Worm (Caenorhabditis elegans) whole organism, L3 larva: ENCODE data around the gene nhr-173.

Experiments
- R02D3.7 ChIP-seq: fragments of 150-350 bp; optimal IDR thresholded peaks from 2 replicates; lab custom pipeline; 2014; ENCODE audit warnings: missing biosample characterization, missing genetic modification characterization
- ZK546.5 ChIP-seq: sonication (generic microtip); optimal IDR thresholded peaks from 2 replicates; lab custom pipeline; 2017; ENCODE audit warnings: missing biosample characterization, missing genetic modification characterization
- aly-2 ChIP-seq: fragments of 150-350 bp; optimal IDR thresholded peaks from 2 replicates; lab custom pipeline; 2014; ENCODE audit warnings: missing biosample characterization, missing genetic modification characterization
- ceh-82 ChIP-seq: fragments of 150-350 bp; optimal IDR thresholded peaks from 2 replicates; lab custom pipeline; 2014; ENCODE audit warnings: missing biosample characterization, missing genetic modification characterization
- daf-12 ChIP-seq: fragments of 150-350 bp; optimal IDR thresholded peaks from 2 replicates; lab custom pipeline; 2014; ENCODE audit warnings: missing biosample characterization, missing genetic modification reagents, missing genetic modification characterization
- egl-27 ChIP-seq: sonication (generic microtip); optimal IDR thresholded peaks from 4 replicates; lab custom pipeline; 2017; ENCODE audit warnings: missing biosample characterization, missing genetic modification reagents, missing genetic modification characterization
- egl-5 ChIP-seq: fragments of 150-350 bp; optimal IDR thresholded peaks from 2 replicates; lab custom pipeline; 2017; ENCODE audit warnings: missing biosample characterization, missing genetic modification reagents, missing genetic modification characterization, inconsistent platforms
- elt-1 ChIP-seq: fragments of 150-350 bp; optimal IDR thresholded peaks from 2 replicates; lab custom pipeline; 2014; ENCODE audit warnings: missing biosample characterization, missing genetic modification characterization
- elt-2 ChIP-seq: sonication (generic microtip); optimal IDR thresholded peaks from 2 replicates; lab custom pipeline; 2016; ENCODE audit warnings: missing genetic modification reagents, mild to moderate bottlenecking, missing genetic modification characterization, missing compliant biosample characterization
- fkh-10 ChIP-seq: sonication (generic microtip); optimal IDR thresholded peaks from 2 replicates; lab custom pipeline; 2017; ENCODE audit warnings: missing biosample characterization, missing genetic modification reagents, missing genetic modification characterization
- jun-1 ChIP-seq: fragments of 150-350 bp; optimal IDR thresholded peaks from 2 replicates; lab custom pipeline; 2014; ENCODE audit warnings: missing biosample characterization, missing genetic modification reagents, missing genetic modification characterization
- lin-39 ChIP-seq: fragments of 150-350 bp; optimal IDR thresholded peaks from 2 replicates; lab custom pipeline; 2018; ENCODE audit warnings: missing biosample characterization, missing genetic modification reagents, missing genetic modification characterization
- mdl-1 ChIP-seq: fragments of 150-350 bp; optimal IDR thresholded peaks from 2 replicates; lab custom pipeline; 2014; ENCODE audit warnings: missing biosample characterization, missing genetic modification characterization
- mml-1 ChIP-seq: fragments of 150-350 bp; sonication (generic microtip); optimal IDR thresholded peaks from 3 replicates; lab custom pipeline; 2014; ENCODE audit warnings: missing biosample characterization, missing genetic modification characterization
- nfya-1 ChIP-seq: sonication (generic microtip); optimal IDR thresholded peaks from 2 replicates; lab custom pipeline; 2017; ENCODE audit warnings: missing genetic modification characterization, mild to moderate bottlenecking, missing compliant biosample characterization, antibody characterized with exemption, moderate library complexity; ENCODE audit not compliant: insufficient read depth
- nhr-11 ChIP-seq: fragments of 150-350 bp; optimal IDR thresholded peaks from 2 replicates; lab custom pipeline; 2014; ENCODE audit warnings: missing biosample characterization, missing genetic modification characterization
- nhr-12 ChIP-seq: fragments of 150-350 bp; optimal IDR thresholded peaks from 2 replicates; lab custom pipeline; 2014; ENCODE audit warnings: missing biosample characterization, missing genetic modification characterization
- nhr-237 ChIP-seq: fragments of 150-350 bp; optimal IDR thresholded peaks from 2 replicates; lab custom pipeline; 2014; ENCODE audit warnings: missing biosample characterization, missing genetic modification characterization
- nhr-67 ChIP-seq: fragments of 150-350 bp; optimal IDR thresholded peaks from 2 replicates; lab custom pipeline; 2014; ENCODE audit warnings: missing biosample characterization, missing genetic modification characterization
- nhr-76 ChIP-seq: fragments of 150-350 bp; sonication (generic microtip); optimal IDR thresholded peaks from 5 replicates; lab custom pipeline; 2014; ENCODE audit warnings: missing biosample characterization, missing genetic modification characterization
- nhr-77 ChIP-seq: fragments of 150-350 bp; optimal IDR thresholded peaks from 2 replicates; lab custom pipeline; 2014; ENCODE audit warnings: missing biosample characterization, missing genetic modification characterization
- pha-4 ChIP-seq: fragments of 150-350 bp; optimal IDR thresholded peaks from 2 replicates; lab custom pipeline; 2014; ENCODE audit warnings: missing biosample characterization, missing genetic modification reagents, missing genetic modification characterization
- pqm-1 ChIP-seq: fragments of 150-350 bp; optimal IDR thresholded peaks from 2 replicates; lab custom pipeline; 2017; ENCODE audit warnings: missing biosample characterization, missing genetic modification characterization, inconsistent platforms
- sea-2 ChIP-seq: fragments of 150-350 bp; sonication (generic microtip); optimal IDR thresholded peaks from 4 replicates; lab custom pipeline; 2014; ENCODE audit warnings: missing biosample characterization, missing genetic modification reagents, missing genetic modification characterization
- skn-1 ChIP-seq: fragments of 150-350 bp; optimal IDR thresholded peaks from 2 replicates; lab custom pipeline; 2014; ENCODE audit warnings: missing biosample characterization, missing genetic modification characterization
- tbx-2 ChIP-seq: sonication (generic microtip); optimal IDR thresholded peaks from 2 replicates; lab custom pipeline; 2016; ENCODE audit warnings: mild to moderate bottlenecking, missing genetic modification characterization, missing compliant biosample characterization
- unc-39 ChIP-seq: sonication (generic microtip); optimal IDR thresholded peaks from 4 replicates; lab custom pipeline; 2017; ENCODE audit warnings: missing biosample characterization, missing genetic modification characterization
- unc-62 ChIP-seq: fragments of 150-350 bp; sonication (generic microtip); optimal IDR thresholded peaks from 4 replicates; lab custom pipeline; 2014; ENCODE audit warnings: missing biosample characterization, missing genetic modification reagents, missing genetic modification characterization
- ztf-4 ChIP-seq: fragments of 150-350 bp; optimal IDR thresholded peaks from 2 replicates; lab custom pipeline; 2014; ENCODE audit warnings: missing biosample characterization, missing genetic modification characterization

nhr-173 gene

DNA sequence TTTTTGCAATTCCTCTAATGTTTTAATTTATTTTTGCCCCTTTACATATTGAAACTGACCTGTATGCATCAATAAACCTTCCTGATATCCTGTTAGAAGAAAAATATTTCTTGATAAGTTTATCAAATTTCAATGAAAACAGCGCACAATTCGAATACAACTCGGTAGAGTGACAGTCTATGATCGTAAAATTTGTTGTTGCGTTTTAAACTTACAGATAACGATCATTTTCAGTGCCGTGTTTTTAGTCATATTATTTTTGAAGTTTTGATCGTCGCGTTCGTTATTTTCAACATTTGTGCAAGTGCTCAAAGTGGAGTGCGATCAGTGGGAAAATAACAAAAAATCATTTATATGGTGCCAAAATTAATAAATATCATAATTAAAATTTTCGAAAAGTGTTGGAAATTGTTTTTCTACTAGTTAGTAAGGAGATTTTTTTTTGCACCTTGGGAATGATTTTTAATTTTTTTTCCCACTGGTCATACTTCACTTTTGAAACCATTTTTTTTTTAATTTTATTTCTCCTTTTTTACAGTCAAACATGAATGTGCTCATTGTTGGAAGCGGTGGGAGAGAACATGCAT is 19.1 kb downstream of the nhr-173 start, which contains the start of gene F38B6.4:
TSS of gene F38B6.4 (plus strand) at position 537 of the 587 bp plus-strand sequence.
- TF ChIP-seq fkh-10 (GFP tag; lab: Kevin White, UChicago) (no peak), mdl-1 (tag; lab: Kevin White, UChicago) (no peak), pha-4 (tag; lab: Kevin White, UChicago) (peak; percentile 4), pqm-1 (tag; lab: Kevin White, UChicago) (peak; percentile 55), elt-2 (tag; lab: Kevin White, UChicago) (peak; percentile 73), ztf-4 (tag; lab: Kevin White, UChicago) (no peak)

DNA sequence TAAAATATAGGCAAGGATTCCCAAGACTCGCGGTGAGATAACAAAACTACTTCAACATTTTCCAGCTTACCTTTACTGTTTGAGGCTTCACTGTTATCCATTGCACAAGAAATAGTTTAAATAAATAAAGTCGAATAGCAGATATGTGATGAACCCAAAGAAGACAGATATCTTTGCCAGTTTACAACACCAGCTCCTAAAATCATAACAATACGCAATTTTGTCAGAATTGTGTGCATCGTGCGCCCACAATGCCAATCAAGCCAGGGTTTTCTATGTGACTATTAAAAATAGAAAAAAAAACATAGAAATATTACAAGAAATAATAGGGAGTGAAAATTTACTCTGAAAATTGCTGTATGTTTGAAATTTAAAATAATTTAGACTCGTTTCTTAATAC is 27.4 kb downstream of the nhr-173 start, which contains the start of gene F38B6.8:
TSS of gene F38B6.8 (minus strand) at position 101 of the 400 bp plus-strand sequence.
- no peak for TF ChIP-seq elt-2 (tag; lab: Kevin White, UChicago)
- TF ChIP-seq nhr-237 (tag; lab: Kevin White, UChicago), result no peak
- TF ChIP-seq aly-2 (tag; lab: Kevin White, UChicago), result no peak

DNA sequence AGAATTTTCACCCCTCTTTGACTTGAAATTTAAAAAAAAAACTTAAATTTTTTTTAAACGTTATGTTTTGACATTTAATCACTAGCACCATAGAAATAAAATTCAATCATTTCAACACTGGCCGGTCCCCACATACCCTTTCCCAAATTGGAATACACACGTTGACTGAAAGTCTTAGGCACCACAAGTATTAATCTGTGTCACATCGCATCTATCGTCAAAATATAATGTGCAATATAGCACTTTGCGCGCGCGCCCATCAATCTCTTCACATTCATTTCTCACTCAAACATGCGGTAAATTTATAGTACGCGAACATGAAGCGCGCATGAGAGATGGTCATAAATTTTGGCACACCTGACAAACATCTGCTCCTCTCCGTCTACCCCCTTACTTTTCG is 32.0 kb downstream of the nhr-173 start:
- TF ChIP-seq mml-1 (no peak), mdl-1 (tag; lab: Kevin White, UChicago) (no peak), lin-39 (tag; lab: Kevin White, UChicago) (peak; percentile 52), unc-62 (GFP tag; lab: Kevin White, UChicago) (no peak), nfya-1 (tag; lab: Kevin White, UChicago) (no peak), ZK546.5 (tag; lab: Kevin White, UChicago) (no peak)

DNA sequence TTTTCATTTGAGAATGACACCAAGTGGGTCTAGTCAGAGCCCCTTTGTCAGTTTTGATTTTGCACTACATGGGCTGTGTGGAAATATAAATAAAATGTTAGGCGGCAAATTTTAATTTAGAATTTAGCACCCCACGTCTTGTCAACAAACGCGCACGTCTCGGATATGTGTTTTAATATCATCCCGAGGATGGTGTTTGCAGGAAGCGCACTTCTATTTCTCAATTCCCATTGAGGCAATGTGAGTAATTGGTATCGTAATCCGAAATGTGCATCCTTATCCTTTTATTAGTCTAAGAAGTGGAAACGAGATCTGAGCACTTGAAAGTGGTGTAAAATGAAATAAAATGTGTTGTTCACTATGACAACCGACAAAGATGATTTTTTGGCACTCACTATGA is 32.4 kb downstream of the nhr-173 start:
- TF ChIP-seq unc-39 (tag; lab: Kevin White, UChicago) (no peak), ceh-82 (tag; lab: Kevin White, UChicago) (no peak), aly-2 (tag; lab: Kevin White, UChicago) (no peak), nhr-67 (tag; lab: Kevin White, UChicago) (no peak), tbx-2 (tag; lab: Kevin White, UChicago) (no peak), egl-5 (tag; lab: Kevin White, UChicago) (no peak)
- TF ChIP-seq, all 47 proteins: peak for 0

DNA sequence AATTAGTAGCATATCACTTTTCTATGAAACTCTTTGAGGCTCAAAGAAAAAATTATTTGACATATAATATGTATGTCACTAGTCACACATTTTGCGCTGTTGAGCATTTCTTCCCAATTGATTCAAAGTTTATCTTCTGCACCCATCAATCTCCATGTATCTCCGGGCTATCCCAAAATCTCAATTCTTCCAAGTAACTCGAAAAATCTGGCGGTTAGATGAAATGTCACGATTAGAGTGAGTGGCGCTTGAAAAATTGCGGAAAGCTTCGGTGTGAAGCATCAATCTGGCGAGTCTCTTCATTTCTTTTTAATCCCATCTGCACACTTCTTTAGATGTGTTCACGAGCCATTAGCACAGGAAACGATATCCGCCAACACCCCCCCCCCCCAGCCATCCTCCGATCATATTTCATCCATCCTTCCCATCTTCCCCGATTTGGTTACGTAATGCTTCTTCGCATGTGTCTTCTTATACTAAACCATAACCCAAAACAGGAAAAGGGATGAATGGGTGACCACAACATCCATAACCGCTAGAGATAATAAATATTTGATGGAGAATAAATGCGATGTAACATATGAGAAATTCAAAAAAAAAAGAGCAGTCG is 33.7 kb downstream of the nhr-173 start:
- no peak for TF ChIP-seq nhr-11
- TF ChIP-seq skn-1 (tag; lab: Kevin White, UChicago), result no peak
- TF ChIP-seq ceh-82 (tag; lab: Kevin White, UChicago), result no peak
- TF ChIP-seq lin-39 (tag; lab: Kevin White, UChicago), result peak; percentile 20
- TF ChIP-seq unc-62 (GFP tag; lab: Kevin White, UChicago), result peak; percentile 32
- TF ChIP-seq aly-2 (tag; lab: Kevin White, UChicago), result no peak
- TF ChIP-seq ZK546.5 (tag; lab: Kevin White, UChicago), result no peak
- no peak for TF ChIP-seq nhr-76 (tag; lab: Kevin White, UChicago)
- TF ChIP-seq daf-12 (tag; lab: Kevin White, UChicago), result no peak
- no peak for TF ChIP-seq nhr-12
- no peak for TF ChIP-seq nhr-77
- TF ChIP-seq egl-27 (tag; lab: Kevin White, UChicago), result no peak
- no peak for TF ChIP-seq ztf-4 (tag; lab: Kevin White, UChicago)
- TF ChIP-seq tbx-2 (tag; lab: Kevin White, UChicago), result no peak
- peak; percentile 94 for TF ChIP-seq elt-1
- no peak for TF ChIP-seq elt-2 (tag; lab: Kevin White, UChicago)
- TF ChIP-seq sea-2 (GFP tag; lab: Kevin White, UChicago), result no peak
- TF ChIP-seq R02D3.7 (tag; lab: Kevin White, UChicago), result no peak

DNA sequence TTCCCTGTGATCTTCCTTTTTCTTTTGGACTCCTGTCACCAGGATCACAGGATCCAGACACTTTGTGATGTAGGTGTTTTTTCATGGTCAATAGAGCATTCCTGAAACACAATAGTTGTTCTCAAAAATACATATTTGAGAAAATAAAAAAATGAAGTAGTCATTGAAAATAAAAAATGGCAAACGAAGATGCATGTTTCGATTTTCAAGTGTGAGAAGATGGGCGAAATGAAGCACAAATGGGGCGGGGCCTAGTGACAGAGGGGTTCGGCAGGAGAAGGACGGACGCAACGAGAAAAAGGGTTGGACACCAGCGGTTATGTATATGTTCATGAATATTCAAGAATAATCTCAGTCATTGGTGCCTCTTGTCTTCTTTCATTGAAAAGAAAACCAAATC is 34.7 kb downstream of the nhr-173 start, which contains the start of gene F38B6.6:
TSS of gene F38B6.6 (minus strand) at position 101 of the 400 bp plus-strand sequence.
- TF ChIP-seq unc-62 (GFP tag; lab: Kevin White, UChicago) (no peak), ztf-4 (tag; lab: Kevin White, UChicago) (no peak), mdl-1 (tag; lab: Kevin White, UChicago) (no peak), jun-1 (tag; lab: Kevin White, UChicago) (no peak), tbx-2 (tag; lab: Kevin White, UChicago) (no peak), daf-12 (tag; lab: Kevin White, UChicago) (no peak)
